Worm (Caenorhabditis elegans): ENCODE measurements around the gene mics-1.

Gene mics-1

DNA sequence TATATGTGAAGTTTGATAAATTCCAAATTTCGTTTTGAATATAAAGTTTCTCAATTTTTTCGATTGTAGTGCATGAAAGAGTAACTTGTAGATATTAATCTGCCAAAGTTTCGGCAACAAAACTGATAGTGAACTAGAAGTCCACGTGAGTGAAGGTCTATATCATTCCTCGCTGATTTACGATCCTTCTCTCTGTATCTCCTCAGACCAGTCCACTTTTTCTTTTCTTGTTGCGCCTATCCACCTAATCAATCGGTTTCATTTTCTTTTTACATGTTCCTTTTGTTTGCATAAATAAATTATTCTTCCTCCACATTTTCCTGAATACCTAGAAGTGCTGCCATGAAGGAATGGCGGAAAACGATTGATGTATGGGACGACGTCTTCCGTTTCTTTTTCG, 14.0 kb downstream of the mics-1 start:
- TF ChIP-seq mdl-1 (tag; optimal IDR thresholded peaks at IDR 0.05) (no peak), blmp-1 (tag; optimal IDR thresholded peaks at IDR 0.05; ENCODE audit: insufficient read depth) (peak; percentile 17), peb-1 (tag; optimal IDR thresholded peaks at IDR 0.05) (no peak)

DNA sequence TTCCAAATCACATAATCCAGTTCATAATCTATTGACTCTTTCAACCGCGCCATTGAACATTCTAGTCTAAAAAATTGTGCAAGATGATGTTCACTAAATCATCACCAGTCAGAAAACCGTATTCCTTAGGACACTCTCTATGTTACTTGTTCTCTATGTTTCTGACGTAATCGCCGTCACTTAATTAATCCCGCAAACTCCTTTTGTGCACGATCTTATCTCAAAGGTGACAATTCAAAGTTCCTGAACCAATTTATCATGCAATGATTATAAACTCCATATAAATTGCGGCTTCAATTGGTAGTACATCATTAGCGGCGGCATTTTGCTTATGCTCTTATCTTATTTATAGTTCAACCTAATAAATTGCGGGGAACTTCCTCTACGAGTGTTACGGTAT, 15.3 kb downstream of the mics-1 start:
- TF ChIP-seq sma-9 (GFP tag; optimal IDR thresholded peaks at IDR 0.05) (no peak), sma-9 (tag; optimal IDR thresholded peaks at IDR 0.05) (no peak), ztf-4 (tag; optimal IDR thresholded peaks at IDR 0.05) (no peak), nhr-129 (tag; optimal IDR thresholded peaks at IDR 0.05) (no peak), nhr-6 (tag; optimal IDR thresholded peaks at IDR 0.05) (no peak), nhr-23 (tag; optimal IDR thresholded peaks at IDR 0.05) (no peak), nhr-11 (tag; optimal IDR thresholded peaks at IDR 0.05) (no peak)

DNA sequence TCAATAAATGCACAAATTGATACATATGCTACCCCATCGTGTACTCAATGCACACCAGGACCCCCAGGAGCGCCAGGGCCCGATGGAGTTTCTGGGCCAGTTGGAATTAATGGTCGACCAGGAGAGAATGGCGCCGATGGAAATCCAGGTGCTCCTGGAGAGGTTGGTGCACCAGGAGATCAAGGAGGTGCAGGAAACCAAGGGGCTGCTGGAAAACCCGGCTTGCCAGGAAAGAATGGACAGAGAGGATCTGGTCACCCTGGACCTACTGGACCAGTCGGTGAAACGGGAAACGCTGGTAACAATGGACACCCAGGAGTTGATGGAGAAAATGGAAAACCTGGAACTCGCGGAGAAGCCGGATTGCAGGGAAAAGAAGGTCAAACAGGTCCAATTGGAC, 16.5 kb downstream of the mics-1 start:
- TF ChIP-seq unc-55 (GFP tag; optimal IDR thresholded peaks at IDR 0.05) (no peak), alr-1 (tag; optimal IDR thresholded peaks at IDR 0.05) (no peak), F13H6.1 (tag; optimal IDR thresholded peaks at IDR 0.05) (no peak)

DNA sequence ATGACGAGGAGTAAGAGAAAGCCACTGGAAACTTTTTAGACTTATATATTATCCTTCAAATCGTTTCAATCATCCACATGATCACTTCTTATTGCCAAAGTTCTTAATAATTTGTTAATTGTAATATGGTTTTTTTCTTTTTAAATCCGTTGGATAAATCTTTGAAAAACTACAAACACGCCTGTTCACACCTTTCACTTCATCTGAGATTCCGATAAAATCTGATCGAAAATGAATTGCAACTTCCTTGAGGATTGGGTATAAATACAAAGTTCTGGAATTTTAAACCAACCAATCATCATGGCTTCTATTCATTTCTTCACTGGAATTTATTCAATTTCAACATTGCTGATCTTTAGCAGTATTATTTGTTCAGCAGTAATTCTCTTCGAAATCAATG, 17.5 kb downstream of the mics-1 start, which contains the start of gene col-152:
Gene col-152, plus strand, starts transcription at position 301 of the 400 bp plus-strand sequence.
- TF ChIP-seq elt-1 (tag; optimal IDR thresholded peaks at IDR 0.05) (no peak), ztf-4 (tag; optimal IDR thresholded peaks at IDR 0.05) (no peak), mab-5 (tag; optimal IDR thresholded peaks at IDR 0.05) (no peak), nhr-11 (tag; optimal IDR thresholded peaks at IDR 0.05) (no peak), ceh-82 (tag; optimal IDR thresholded peaks at IDR 0.05) (no peak), peb-1 (tag; optimal IDR thresholded peaks at IDR 0.05) (no peak), C34F6.9 (tag; optimal IDR thresholded peaks at IDR 0.05) (no peak), ztf-1 (GFP tag; conservative IDR thresholded peaks at IDR 0.05) (no peak), nhr-129 (tag; optimal IDR thresholded peaks at IDR 0.05) (no peak), R02D3.7 (tag; optimal IDR thresholded peaks at IDR 0.05) (no peak)

DNA sequence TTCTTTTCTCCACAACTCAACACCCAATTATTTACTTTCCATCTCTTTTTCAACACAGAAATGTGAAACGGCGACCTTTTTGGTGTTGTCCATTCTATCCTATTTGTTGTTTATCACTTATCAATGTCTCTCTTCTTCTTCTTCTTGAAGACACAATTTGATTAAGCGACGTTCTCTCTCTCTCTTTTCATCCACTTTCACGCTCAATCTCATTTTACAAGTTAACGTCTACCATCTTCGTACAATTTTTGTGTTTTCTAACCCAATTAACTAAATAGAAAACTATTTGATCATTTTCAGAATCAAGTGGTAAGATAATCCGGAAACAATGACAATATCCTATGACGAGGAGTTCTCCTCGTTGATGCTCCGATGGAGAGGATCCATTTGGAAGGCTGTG, 20.4 kb downstream of the mics-1 start, which contains the start of gene best-14:
Gene best-14, plus strand, starts transcription at position 301 of the 400 bp plus-strand sequence.
- TF ChIP-seq ztf-4 (tag; optimal IDR thresholded peaks at IDR 0.05): no peak
- TF ChIP-seq mab-5 (tag; optimal IDR thresholded peaks at IDR 0.05): no peak
- TF ChIP-seq Y55F3AM.14 (GFP tag; optimal IDR thresholded peaks at IDR 0.05): no peak
- TF ChIP-seq nhr-25 (tag; optimal IDR thresholded peaks at IDR 0.05): no peak
- no peak for TF ChIP-seq nhr-129 (tag; optimal IDR thresholded peaks at IDR 0.05)
- no peak for TF ChIP-seq lin-13 (GFP tag; optimal IDR thresholded peaks at IDR 0.05)
- TF ChIP-seq ama-1 (optimal IDR thresholded peaks at IDR 0.05): no peak
- TF ChIP-seq elt-3 (tag; optimal IDR thresholded peaks at IDR 0.05): no peak

DNA sequence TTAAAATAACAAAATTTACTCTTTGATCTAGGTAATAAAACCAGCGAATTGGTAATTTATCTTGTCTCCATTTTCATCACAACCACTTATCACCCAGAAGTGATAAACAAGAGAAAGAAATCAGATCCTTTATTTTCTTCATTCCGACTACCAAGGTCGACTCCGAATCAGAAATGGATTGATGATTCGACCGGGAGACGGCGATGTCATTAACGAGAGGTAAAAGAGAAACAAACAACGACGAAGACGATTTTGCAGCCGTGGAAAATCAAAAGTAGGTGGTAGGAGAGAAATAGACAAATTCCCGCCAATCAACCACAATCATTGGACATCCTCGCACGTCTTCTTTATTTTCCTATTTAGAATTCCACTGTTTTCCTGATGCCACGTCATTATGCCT, 21.0 kb downstream of the mics-1 start:
- TF ChIP-seq sma-9 (GFP tag; optimal IDR thresholded peaks at IDR 0.05): peak; percentile 43
- TF ChIP-seq sma-9 (tag; optimal IDR thresholded peaks at IDR 0.05): no peak
- peak; percentile 3 for TF ChIP-seq blmp-1 (tag; optimal IDR thresholded peaks at IDR 0.05; ENCODE audit: insufficient read depth)
- TF ChIP-seq nhr-21 (tag; optimal IDR thresholded peaks at IDR 0.05): peak; percentile 24
- no peak for TF ChIP-seq aly-2 (tag; optimal IDR thresholded peaks at IDR 0.05)
- peak; percentile 7 for TF ChIP-seq fos-1 (tag; optimal IDR thresholded peaks at IDR 0.05)
- TF ChIP-seq ama-1 (optimal IDR thresholded peaks at IDR 0.05): no peak
- peak; percentile 63 for TF ChIP-seq sma-3 (GFP tag; optimal IDR thresholded peaks at IDR 0.05)
- TF ChIP-seq crh-2 (tag; optimal IDR thresholded peaks at IDR 0.05): peak; percentile 1

DNA sequence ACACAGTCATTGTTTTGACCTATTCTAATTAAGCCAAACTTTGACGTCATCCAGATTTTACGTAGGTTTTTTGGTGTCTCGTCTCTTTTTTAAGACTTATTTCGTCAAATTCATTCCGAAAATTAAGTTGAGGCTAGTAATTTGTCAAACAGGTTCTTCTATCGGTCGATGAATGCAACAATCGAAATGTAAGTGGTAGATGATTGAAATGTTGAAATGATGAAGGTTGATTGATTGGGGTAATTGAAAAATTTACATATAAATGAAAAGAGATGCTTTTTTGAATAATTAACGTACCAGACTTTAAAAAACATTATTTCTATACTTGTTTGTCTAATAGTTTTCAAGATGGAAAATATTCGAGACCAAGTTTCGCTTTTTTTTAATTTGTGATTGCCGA, 21.8 kb downstream of the mics-1 start:
- TF ChIP-seq sma-3 (GFP tag; optimal IDR thresholded peaks at IDR 0.05): peak; percentile 54
- TF ChIP-seq mdl-1 (tag; optimal IDR thresholded peaks at IDR 0.05): no peak

DNA sequence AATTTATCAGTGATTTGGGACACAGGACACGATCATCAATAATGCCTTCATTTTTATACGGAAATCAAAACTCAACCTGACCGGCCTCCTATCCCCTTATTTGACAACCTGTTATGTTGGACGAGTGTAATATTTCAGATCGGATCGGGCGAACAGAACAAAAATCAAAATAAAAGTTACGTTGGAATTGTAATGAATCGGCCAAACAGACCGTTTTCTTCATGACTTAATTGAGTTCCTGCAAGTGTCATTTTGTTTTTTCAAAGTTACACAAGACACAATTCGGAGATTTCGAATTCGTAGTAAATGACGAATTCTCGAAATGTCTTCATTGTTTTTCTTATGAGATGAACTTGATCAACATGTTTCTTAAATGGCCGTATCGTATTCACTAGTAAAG, 22.9 kb downstream of the mics-1 start, which contains the start of gene F32G8.3:
Gene F32G8.3, minus strand, starts transcription at position 101 of the 400 bp plus-strand sequence.
- TF ChIP-seq egl-27 (tag; optimal IDR thresholded peaks at IDR 0.05) (no peak), gmeb-1 (tag; optimal IDR thresholded peaks at IDR 0.05) (no peak), ceh-82 (tag; optimal IDR thresholded peaks at IDR 0.05) (no peak), ztf-4 (tag; optimal IDR thresholded peaks at IDR 0.05) (no peak), skn-1 (tag; optimal IDR thresholded peaks at IDR 0.05) (no peak), sma-3 (GFP tag; optimal IDR thresholded peaks at IDR 0.05) (no peak), ztf-11 (tag; optimal IDR thresholded peaks at IDR 0.05) (no peak), crh-2 (tag; optimal IDR thresholded peaks at IDR 0.05) (no peak), nhr-25 (tag; optimal IDR thresholded peaks at IDR 0.05) (no peak), mdl-1 (tag; optimal IDR thresholded peaks at IDR 0.05) (no peak), sma-9 (GFP tag; optimal IDR thresholded peaks at IDR 0.05) (no peak), sma-9 (tag; optimal IDR thresholded peaks at IDR 0.05) (no peak), nhr-129 (tag; optimal IDR thresholded peaks at IDR 0.05) (no peak), snpc-4 (tag; optimal IDR thresholded peaks at IDR 0.05) (no peak), nhr-21 (tag; optimal IDR thresholded peaks at IDR 0.05) (no peak), sem-4 (tag; optimal IDR thresholded peaks at IDR 0.05) (no peak), unc-55 (GFP tag; optimal IDR thresholded peaks at IDR 0.05) (no peak)

Data from whole organism, L2 larva.